Fruit fly (Drosophila melanogaster) whole organism, embryonic: Measurements from ENCODE around the gene pod1.

Experiments
- Asciz ChIP-seq: fragments of 200-800 bp; sonication (Bioruptor generic); optimal IDR thresholded peaks from 2 replicates; lab custom pipeline; 2017; ENCODE audit warnings: missing biosample characterization, mild to moderate bottlenecking, missing genetic modification characterization, missing genetic modification reagents
- Awh ChIP-seq: fragments of 200-800 bp; sonication (Bioruptor generic); IDR thresholded peaks from 2 replicates; pipeline ENCODE4, ENCODE4 v1.3.6; 2022; ENCODE audit warnings: missing biosample characterization, missing genetic modification characterization
- BtbVII ChIP-seq: fragments of 200-800 bp; sonication (Bioruptor generic); optimal IDR thresholded peaks from 3 replicates; lab custom pipeline; 2017; ENCODE audit warnings: missing biosample characterization, mild to moderate bottlenecking, missing genetic modification characterization
- CG10147 ChIP-seq: fragments of 200-800 bp; sonication (Bioruptor generic); optimal IDR thresholded peaks from 2 replicates; lab custom pipeline; 2019; ENCODE audit warnings: missing biosample characterization, mild to moderate bottlenecking, missing genetic modification characterization, moderate library complexity
- CG10979 ChIP-seq: fragments of 200-800 bp; sonication (Bioruptor generic); optimal IDR thresholded peaks from 2 replicates; lab custom pipeline; 2018; ENCODE audit warnings: missing biosample characterization, mild to moderate bottlenecking, missing genetic modification characterization, moderate library complexity
- CG13894 ChIP-seq: fragments of 200-800 bp; sonication (Bioruptor generic); optimal IDR thresholded peaks from 3 replicates; lab custom pipeline; 2018; ENCODE audit warnings: missing biosample characterization, mild to moderate bottlenecking, missing genetic modification characterization, moderate library complexity
- CG14441 ChIP-seq: fragments of 200-800 bp; sonication (Bioruptor generic); IDR thresholded peaks from 2 replicates; pipeline ENCODE4 v1.3.6; 2022; ENCODE audit warnings: missing biosample characterization, missing genetic modification characterization
- CG15479 ChIP-seq: fragments of 200-800 bp; sonication (Bioruptor generic); optimal IDR thresholded peaks from 3 replicates; lab custom pipeline; 2019; ENCODE audit warnings: missing biosample characterization, mild to moderate bottlenecking, missing genetic modification characterization, moderate library complexity
- CG17186 ChIP-seq: fragments of 200-800 bp; sonication (Bioruptor generic); optimal IDR thresholded peaks from 3 replicates; lab custom pipeline; 2017; ENCODE audit warnings: missing biosample characterization, missing genetic modification reagents, missing genetic modification characterization
- CG17568 ChIP-seq: fragments of 200-800 bp; sonication (Bioruptor generic); optimal IDR thresholded peaks from 2 replicates; lab custom pipeline; 2018; ENCODE audit warnings: missing biosample characterization, mild to moderate bottlenecking, missing genetic modification characterization, moderate library complexity
- CG1832 ChIP-seq: fragments of 200-800 bp; sonication (Bioruptor generic); optimal IDR thresholded peaks from 2 replicates; lab custom pipeline; 2017; ENCODE audit warnings: missing biosample characterization, mild to moderate bottlenecking, missing genetic modification characterization, inconsistent platforms
- CG18764 ChIP-seq: fragments of 200-800 bp; sonication (Bioruptor generic); optimal IDR thresholded peaks from 3 replicates; lab custom pipeline; 2016; ENCODE audit warnings: missing biosample characterization, missing genetic modification characterization
- CG30403 ChIP-seq: fragments of 200-800 bp; sonication (Bioruptor generic); optimal IDR thresholded peaks from 3 replicates; lab custom pipeline; 2016; ENCODE audit warnings: missing biosample characterization, missing genetic modification characterization
- CG30431 ChIP-seq: fragments of 200-800 bp; sonication (Bioruptor generic); optimal IDR thresholded peaks from 2 replicates; lab custom pipeline; 2017; ENCODE audit warnings: missing biosample characterization, missing genetic modification characterization
- CG31224 ChIP-seq: fragments of 200-800 bp; sonication (Bioruptor generic); IDR thresholded peaks from 2 replicates; pipeline ENCODE4 v1.3.6; 2022; ENCODE audit warnings: missing biosample characterization, missing genetic modification characterization
- CG31365 ChIP-seq: fragments of 200-800 bp; sonication (Bioruptor generic); optimal IDR thresholded peaks from 2 replicates; lab custom pipeline; 2018; ENCODE audit warnings: missing biosample characterization, mild to moderate bottlenecking, missing genetic modification characterization
- CG32532 ChIP-seq: fragments of 200-800 bp; sonication (Bioruptor generic); IDR thresholded peaks from 2 replicates; pipeline ENCODE4 v1.3.6; 2022; ENCODE audit warnings: missing biosample characterization, missing genetic modification characterization
- CG32772 ChIP-seq: fragments of 200-800 bp; sonication (Bioruptor generic); IDR thresholded peaks from 2 replicates; pipeline ENCODE4 v1.3.6; 2022; ENCODE audit warnings: missing biosample characterization, missing genetic modification characterization
- CG3726 ChIP-seq: fragments of 200-800 bp; sonication (Bioruptor generic); IDR thresholded peaks from 3 replicates; pipeline ENCODE4, ENCODE4 v1.3.6; 2022; ENCODE audit warnings: missing biosample characterization, missing genetic modification characterization
- CG4328 ChIP-seq: fragments of 200-800 bp; sonication (Bioruptor generic); optimal IDR thresholded peaks from 3 replicates; lab custom pipeline; 2017; ENCODE audit warnings: missing biosample characterization, missing genetic modification reagents, missing genetic modification characterization
- CG4820 ChIP-seq: fragments of 200-800 bp; sonication (Bioruptor generic); optimal IDR thresholded peaks from 3 replicates; lab custom pipeline; 2016; ENCODE audit warnings: missing biosample characterization, missing genetic modification characterization
- CG6683 ChIP-seq: fragments of 200-800 bp; sonication (Bioruptor generic); optimal IDR thresholded peaks from 2 replicates; lab custom pipeline; 2017; ENCODE audit warnings: missing biosample characterization, mild to moderate bottlenecking, missing genetic modification characterization, missing genetic modification reagents
- CG9876 ChIP-seq: fragments of 200-800 bp; sonication (Bioruptor generic); optimal IDR thresholded peaks from 2 replicates; lab custom pipeline; 2016; ENCODE audit warnings: missing biosample characterization, missing genetic modification characterization
- Camta ChIP-seq: fragments of 200-800 bp; sonication (Bioruptor generic); optimal IDR thresholded peaks from 2 replicates; lab custom pipeline; 2016; ENCODE audit warnings: missing biosample characterization, missing genetic modification characterization
- Dfd ChIP-seq, 2 experiments: fragments of >200 bp; optimal IDR thresholded peaks; 2 replicates each; lab custom pipeline; 2017; ENCODE audit warnings: missing biosample characterization in 2 of 2, missing genetic modification characterization in 2 of 2
- Dip2 ChIP-seq: fragments of 200-800 bp; sonication (Bioruptor generic); IDR thresholded peaks from 2 replicates; pipeline ENCODE4 v1.3.6; 2022; ENCODE audit warnings: missing biosample characterization, missing genetic modification characterization
- Dll ChIP-seq: fragments of 200-800 bp; sonication (Bioruptor generic); IDR thresholded peaks from 4 replicates; pipeline ENCODE4 v1.3.6; 2022; ENCODE audit warnings: missing biosample characterization, missing genetic modification characterization; ENCODE audit not compliant: partially characterized antibody
- Dref ChIP-seq: fragments of 200-800 bp; sonication (Bioruptor generic); IDR thresholded peaks from 2 replicates; pipeline ENCODE4 v1.3.6; 2022; ENCODE audit warnings: missing biosample characterization, missing genetic modification characterization
- E2f2 ChIP-seq: fragments of 200-800 bp; sonication (Bioruptor generic); IDR thresholded peaks from 2 replicates; pipeline ENCODE4 v1.3.6; 2022; ENCODE audit warnings: missing biosample characterization, missing genetic modification characterization
- ERR ChIP-seq: fragments of 200-800 bp; sonication (Bioruptor generic); optimal IDR thresholded peaks from 2 replicates; lab custom pipeline; 2016; ENCODE audit warnings: missing biosample characterization, missing genetic modification characterization
- Elba2 ChIP-seq: fragments of 200-800 bp; sonication (Bioruptor generic); optimal IDR thresholded peaks from 3 replicates; lab custom pipeline; 2016; ENCODE audit warnings: missing biosample characterization, missing genetic modification characterization
- HHEX ChIP-seq: fragments of 200-800 bp; sonication (Bioruptor generic); optimal IDR thresholded peaks from 3 replicates; lab custom pipeline; 2017; ENCODE audit warnings: missing biosample characterization, mild to moderate bottlenecking, missing genetic modification characterization, missing genetic modification reagents
- Hsf ChIP-seq: fragments of 200-800 bp; sonication (Bioruptor generic); optimal IDR thresholded peaks from 3 replicates; lab custom pipeline; 2016; ENCODE audit warnings: missing biosample characterization, missing genetic modification characterization
- MESR4 ChIP-seq: fragments of 200-800 bp; sonication (Bioruptor generic); optimal IDR thresholded peaks from 2 replicates; lab custom pipeline; 2018; ENCODE audit warnings: missing biosample characterization, mild to moderate bottlenecking, missing genetic modification characterization, moderate library complexity
- NfI ChIP-seq: fragments of 200-800 bp; sonication (Bioruptor generic); optimal IDR thresholded peaks from 3 replicates; lab custom pipeline; 2018; ENCODE audit warnings: missing biosample characterization, mild to moderate bottlenecking, missing genetic modification characterization, moderate library complexity
- Sry-β ChIP-seq: fragments of 200-800 bp; sonication (Bioruptor generic); optimal IDR thresholded peaks from 2 replicates; lab custom pipeline; 2018; ENCODE audit warnings: missing biosample characterization, mild to moderate bottlenecking, missing genetic modification characterization, moderate library complexity
- Sry-δ ChIP-seq: fragments of 200-800 bp; sonication (Bioruptor generic); optimal IDR thresholded peaks from 2 replicates; lab custom pipeline; 2016; ENCODE audit warnings: missing biosample characterization, missing genetic modification characterization
- YL-1 ChIP-seq: fragments of 200-800 bp; sonication (Bioruptor generic); optimal IDR thresholded peaks from 3 replicates; lab custom pipeline; 2017; ENCODE audit warnings: missing biosample characterization, mild to moderate bottlenecking, missing genetic modification characterization
- ac ChIP-seq: fragments of 200-800 bp; sonication (Bioruptor generic); optimal IDR thresholded peaks from 3 replicates; lab custom pipeline; 2017; ENCODE audit warnings: missing biosample characterization, mild to moderate bottlenecking, missing genetic modification characterization
- btn ChIP-seq: fragments of 200-800 bp; sonication (Bioruptor generic); optimal IDR thresholded peaks from 2 replicates; lab custom pipeline; 2016; ENCODE audit warnings: missing biosample characterization, missing genetic modification characterization
- chinmo ChIP-seq: fragments of 200-800 bp; sonication (Bioruptor generic); IDR thresholded peaks from 4 replicates; pipeline ENCODE4 v1.3.6; 2022; ENCODE audit warnings: missing biosample characterization, missing genetic modification characterization; ENCODE audit not compliant: partially characterized antibody
- cwo ChIP-seq: fragments of 200-800 bp; sonication (Bioruptor generic); optimal IDR thresholded peaks from 3 replicates; lab custom pipeline; 2017; ENCODE audit warnings: missing biosample characterization, missing genetic modification characterization, mild to moderate bottlenecking, moderate library complexity, missing genetic modification reagents
- en ChIP-seq: fragments of 200-800 bp; sonication (Bioruptor generic); optimal IDR thresholded peaks from 2 replicates; lab custom pipeline; 2016; ENCODE audit warnings: missing biosample characterization, missing genetic modification characterization
- gem ChIP-seq: fragments of 200-800 bp; sonication (Bioruptor generic); optimal IDR thresholded peaks from 2 replicates; lab custom pipeline; 2019; ENCODE audit warnings: missing biosample characterization, mild to moderate bottlenecking, missing genetic modification characterization, moderate library complexity
- hth ChIP-seq: fragments of >200 bp; optimal IDR thresholded peaks from 2 replicates; lab custom pipeline; 2017; ENCODE audit warnings: inconsistent platforms
- jing ChIP-seq: fragments of 200-800 bp; sonication (Bioruptor generic); optimal IDR thresholded peaks from 2 replicates; lab custom pipeline; 2018; ENCODE audit warnings: missing biosample characterization, mild to moderate bottlenecking, missing genetic modification characterization
- mirr ChIP-seq: fragments of 200-800 bp; sonication (Bioruptor generic); optimal IDR thresholded peaks from 3 replicates; lab custom pipeline; 2018; ENCODE audit warnings: missing biosample characterization, mild to moderate bottlenecking, missing genetic modification characterization
- pum ChIP-seq: fragments of 200-800 bp; sonication (Bioruptor generic); optimal IDR thresholded peaks from 2 replicates; lab custom pipeline; 2016; ENCODE audit warnings: missing biosample characterization, missing genetic modification characterization
- row ChIP-seq: fragments of 200-800 bp; sonication (Bioruptor generic); IDR thresholded peaks from 3 replicates; pipeline ENCODE4 v1.3.6; 2022; ENCODE audit warnings: missing biosample characterization, missing genetic modification characterization
- sens ChIP-seq: fragments of 200-800 bp; sonication (Bioruptor generic); peaks from one replicate; lab custom pipeline; 2016; ENCODE audit warnings: missing biosample characterization, missing genetic modification characterization
- tap ChIP-seq: fragments of 200-800 bp; optimal IDR thresholded peaks from 3 replicates; lab custom pipeline; 2019; ENCODE audit warnings: missing biosample characterization, mild to moderate bottlenecking, missing genetic modification characterization, moderate library complexity
- unc-4 ChIP-seq: fragments of 200-800 bp; sonication (Bioruptor generic); IDR thresholded peaks from 2 replicates; pipeline ENCODE4 v1.3.6; 2022; ENCODE audit warnings: missing biosample characterization, missing genetic modification characterization; ENCODE audit not compliant: partially characterized antibody

The pod1 gene

DNA sequence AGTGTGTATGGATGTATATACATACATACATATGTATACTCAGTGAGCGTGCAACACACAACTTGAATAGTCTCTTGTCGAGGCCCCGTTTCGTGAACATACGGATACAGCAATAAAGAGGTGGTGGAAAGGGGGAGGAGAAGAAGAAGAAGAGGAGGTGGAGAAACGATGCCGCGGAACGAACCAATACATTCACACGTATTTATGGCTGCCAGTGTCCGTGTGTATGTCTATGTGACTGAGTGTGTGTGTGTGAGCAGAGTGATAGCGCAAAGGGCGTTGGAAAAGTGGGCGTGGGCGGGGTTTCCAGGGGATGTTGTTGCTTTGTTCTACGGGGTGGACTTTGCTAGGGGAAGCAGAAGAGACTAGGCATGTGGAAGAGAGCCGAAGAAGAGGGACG is 49.9 kb downstream of the pod1 start (continued):
- TF ChIP-seq CG31365 (tag; lab: Kevin White, UChicago) (peak; percentile 4), Sry-β (GFP tag; lab: Kevin White, UChicago) (no peak), CG31224 (GFP tag; lab: Robert Waterston, UW) (no peak), CG13894 (tag; lab: Kevin White, UChicago) (peak; percentile 92), CG4328 (GFP tag; lab: Kevin White, UChicago) (peak; percentile 36), mirr (peak; percentile 78), CG14441 (GFP tag; lab: Robert Waterston, UW) (no peak), gem (tag; lab: Kevin White, UChicago) (no peak), CG9876 (GFP tag; lab: Kevin White, UChicago) (no peak), Camta (GFP tag; lab: Kevin White, UChicago) (no peak), Sry-δ (GFP tag; lab: Kevin White, UChicago) (no peak), ac (GFP tag; lab: Kevin White, UChicago) (no peak), sens (GFP tag; lab: Kevin White, UChicago) (peak; percentile 36), Dip2 (GFP tag; lab: Robert Waterston, UW) (no peak), jing (no peak), CG32532 (peak; percentile 28; the same call in 1 of the 2 replicates), Hsf (GFP tag; lab: Kevin White, UChicago) (no peak), CG30403 (GFP tag; lab: Kevin White, UChicago) (no peak), CG3726 (GFP tag; lab: Robert Waterston, UW) (no peak), MESR4 (GFP tag; lab: Kevin White, UChicago) (no peak), CG1832 (no peak), HHEX (GFP tag; lab: Kevin White, UChicago) (no peak), CG32772 (GFP tag; lab: Robert Waterston, UW) (no peak), BtbVII (GFP tag; lab: Kevin White, UChicago) (no peak), E2f2 (GFP tag; lab: Robert Waterston, UW) (no peak), ERR (GFP tag; lab: Kevin White, UChicago) (no peak), CG15479 (GFP tag; lab: Kevin White, UChicago) (peak; percentile 65), CG18764 (GFP tag; lab: Kevin White, UChicago) (no peak), Elba2 (GFP tag; lab: Kevin White, UChicago) (no peak), CG4820 (GFP tag; lab: Kevin White, UChicago) (no peak), btn (GFP tag; lab: Kevin White, UChicago) (no peak), CG6683 (no peak), cwo (GFP tag; lab: Kevin White, UChicago) (no peak), Dref (GFP tag; lab: Robert Waterston, UW) (no peak), tap (tag; lab: Kevin White, UChicago) (no peak), CG30431 (no peak), NfI (GFP tag; lab: Kevin White, UChicago) (no peak), Dll (GFP tag; lab: Robert Waterston, UW) (no peak), CG10979 (tag; lab: Kevin White, UChicago) (no peak), row (GFP tag; lab: Robert Waterston, UW) (peak; percentile 34; the same call in 1 of the 3 replicates), CG17186 (GFP tag; lab: Kevin White, UChicago) (no peak), pum (GFP tag; lab: Kevin White, UChicago) (no peak), YL-1 (no peak), hth (lab: Kevin White, UChicago) (no peak), unc-4 (no peak), chinmo (GFP tag; lab: Robert Waterston, UW) (peak; percentile 88; the same call in 3 of the 4 replicates), Dfd (GFP tag; optimal IDR thresholded peaks at IDR 0.05; lab: Kevin White, UChicago) (no peak), Awh (GFP tag; lab: Robert Waterston, UW) (no peak), en (GFP tag; lab: Kevin White, UChicago) (no peak), CG10147 (GFP tag; lab: Kevin White, UChicago) (no peak), CG17568 (no peak), Asciz (GFP tag; lab: Kevin White, UChicago) (no peak)
